Fruit fly (Drosophila melanogaster) whole organism, embryonic: Measurements from ENCODE around the gene swa.

Experiments
- CG11398 ChIP-seq: fragments of 200-800 bp; sonication (Bioruptor generic); optimal IDR thresholded peaks from 2 replicates; lab custom pipeline; 2016; ENCODE audit warnings: missing biosample characterization, missing genetic modification characterization
- CG11723 ChIP-seq: fragments of 200-800 bp; sonication (Bioruptor generic); optimal IDR thresholded peaks from 2 replicates; lab custom pipeline; 2017; ENCODE audit warnings: missing biosample characterization, mild to moderate bottlenecking, missing genetic modification characterization
- CG12104 ChIP-seq: fragments of 200-800 bp; sonication (Bioruptor generic); optimal IDR thresholded peaks from 3 replicates; lab custom pipeline; 2016; ENCODE audit warnings: missing biosample characterization, missing genetic modification characterization
- CG13287 ChIP-seq: fragments of 200-800 bp; sonication (Bioruptor generic); IDR thresholded peaks from 2 replicates; pipeline ENCODE4 v1.3.6; 2022; ENCODE audit warnings: missing biosample characterization, missing genetic modification characterization; ENCODE audit not compliant: partially characterized antibody
- CG13775 ChIP-seq: fragments of 200-800 bp; sonication (Bioruptor generic); optimal IDR thresholded peaks from 3 replicates; lab custom pipeline; 2017; ENCODE audit warnings: missing biosample characterization, mild to moderate bottlenecking, missing genetic modification characterization
- CG1529 ChIP-seq: fragments of 200-800 bp; sonication (Bioruptor generic); optimal IDR thresholded peaks from 3 replicates; lab custom pipeline; 2018; ENCODE audit warnings: missing biosample characterization, missing genetic modification characterization
- CG15514 ChIP-seq: fragments of 200-800 bp; sonication (Bioruptor generic); optimal IDR thresholded peaks from 3 replicates; lab custom pipeline; 2017; ENCODE audit warnings: missing biosample characterization, missing genetic modification characterization, mild to moderate bottlenecking, moderate library complexity, missing genetic modification reagents
- CG15601 ChIP-seq: fragments of 200-800 bp; sonication (Bioruptor generic); optimal IDR thresholded peaks from 3 replicates; lab custom pipeline; 2019; ENCODE audit warnings: missing biosample characterization, mild to moderate bottlenecking, missing genetic modification characterization, moderate library complexity
- CG15696 ChIP-seq: fragments of 200-800 bp; sonication (Bioruptor generic); optimal IDR thresholded peaks from 2 replicates; lab custom pipeline; 2019; ENCODE audit warnings: missing biosample characterization, mild to moderate bottlenecking, missing genetic modification characterization, moderate library complexity
- CG1832 ChIP-seq: fragments of 200-800 bp; sonication (Bioruptor generic); optimal IDR thresholded peaks from 2 replicates; lab custom pipeline; 2017; ENCODE audit warnings: missing biosample characterization, mild to moderate bottlenecking, missing genetic modification characterization, inconsistent platforms
- CG18599 ChIP-seq: fragments of 200-800 bp; sonication (Bioruptor generic); optimal IDR thresholded peaks from 3 replicates; lab custom pipeline; 2017; ENCODE audit warnings: missing biosample characterization, missing genetic modification characterization, mild to moderate bottlenecking, moderate library complexity, missing genetic modification reagents
- CG2116 ChIP-seq: fragments of 200-800 bp; sonication (Bioruptor generic); optimal IDR thresholded peaks from 3 replicates; lab custom pipeline; 2018; ENCODE audit warnings: missing biosample characterization, mild to moderate bottlenecking, missing genetic modification characterization
- CG3281 ChIP-seq: fragments of 200-800 bp; sonication (Bioruptor generic); optimal IDR thresholded peaks from 3 replicates; lab custom pipeline; 2017; ENCODE audit warnings: missing biosample characterization, mild to moderate bottlenecking, missing genetic modification characterization
- CG4424 ChIP-seq: fragments of 200-800 bp; sonication (Bioruptor generic); optimal IDR thresholded peaks from 3 replicates; lab custom pipeline; 2016; ENCODE audit warnings: missing biosample characterization, missing genetic modification characterization
- CG4617 ChIP-seq: fragments of 200-800 bp; sonication (Bioruptor generic); optimal IDR thresholded peaks from 3 replicates; lab custom pipeline; 2016; ENCODE audit warnings: missing biosample characterization, missing genetic modification characterization, borderline replicate concordance
- CG4707 ChIP-seq: fragments of 200-800 bp; sonication (Bioruptor generic); optimal IDR thresholded peaks from 2 replicates; lab custom pipeline; 2018; ENCODE audit warnings: missing biosample characterization, mild to moderate bottlenecking, missing genetic modification characterization, moderate library complexity
- CG4854 ChIP-seq: fragments of 200-800 bp; sonication (Bioruptor generic); optimal IDR thresholded peaks from 2 replicates; lab custom pipeline; 2016; ENCODE audit warnings: missing biosample characterization, missing genetic modification characterization, inconsistent platforms
- CG6175 ChIP-seq: fragments of 200-800 bp; sonication (Bioruptor generic); IDR thresholded peaks from 3 replicates; pipeline ENCODE4 v1.3.6; 2022; ENCODE audit warnings: missing biosample characterization, missing genetic modification characterization
- CG6813 ChIP-seq: fragments of 200-800 bp; sonication (Bioruptor generic); optimal IDR thresholded peaks from 2 replicates; lab custom pipeline; 2017; ENCODE audit warnings: missing biosample characterization, missing genetic modification characterization, mild to moderate bottlenecking, moderate library complexity, missing genetic modification reagents
- CG7271 ChIP-seq: fragments of 200-800 bp; sonication (Bioruptor generic); optimal IDR thresholded peaks from 2 replicates; lab custom pipeline; 2018; ENCODE audit warnings: missing biosample characterization, mild to moderate bottlenecking, missing genetic modification characterization, moderate library complexity
- CoRest ChIP-seq: fragments of 200-800 bp; sonication (Bioruptor generic); optimal IDR thresholded peaks from 3 replicates; lab custom pipeline; 2018; ENCODE audit warnings: missing biosample characterization, mild to moderate bottlenecking, missing genetic modification characterization, moderate library complexity
- Deaf1 ChIP-seq: fragments of 200-800 bp; optimal IDR thresholded peaks from 3 replicates; lab custom pipeline; 2019; ENCODE audit warnings: missing biosample characterization, mild to moderate bottlenecking, missing genetic modification characterization, moderate library complexity
- Fer1 ChIP-seq: fragments of 200-800 bp; sonication (Bioruptor generic); optimal IDR thresholded peaks from 2 replicates; lab custom pipeline; 2017; ENCODE audit warnings: missing biosample characterization, mild to moderate bottlenecking, missing genetic modification characterization
- Fer2 ChIP-seq: fragments of 200-800 bp; sonication (Bioruptor generic); optimal IDR thresholded peaks from 2 replicates; lab custom pipeline; 2018; ENCODE audit warnings: missing biosample characterization, mild to moderate bottlenecking, missing genetic modification characterization, moderate library complexity
- Hey ChIP-seq: fragments of 200-800 bp; sonication (Bioruptor generic); optimal IDR thresholded peaks from 3 replicates; lab custom pipeline; 2018; ENCODE audit warnings: missing biosample characterization, mild to moderate bottlenecking, missing genetic modification characterization
- Med ChIP-seq: fragments of 200-800 bp; sonication (Bioruptor generic); peaks from one replicate; lab custom pipeline; 2016; ENCODE audit warnings: missing biosample characterization, missing genetic modification characterization, mild to moderate bottlenecking, inconsistent platforms, moderate library complexity
- NC2β ChIP-seq: fragments of 200-800 bp; sonication (Bioruptor generic); optimal IDR thresholded peaks from 2 replicates; lab custom pipeline; 2016; ENCODE audit warnings: missing biosample characterization, missing genetic modification characterization
- Oaz ChIP-seq: fragments of 200-800 bp; sonication (Bioruptor generic); IDR thresholded peaks from 2 replicates; pipeline ENCODE4 v1.3.6; 2022; ENCODE audit warnings: missing biosample characterization, missing genetic modification characterization
- Optix ChIP-seq: fragments of 200-800 bp; sonication (Bioruptor generic); IDR thresholded peaks from 3 replicates; pipeline ENCODE4 v1.3.6; 2022; ENCODE audit warnings: missing biosample characterization, missing genetic modification characterization
- Six4 ChIP-seq: fragments of 200-800 bp; sonication (Bioruptor generic); optimal IDR thresholded peaks from 2 replicates; lab custom pipeline; 2016; ENCODE audit warnings: missing biosample characterization, missing genetic modification characterization
- Trl ChIP-seq, 3 experiments: fragments of >200 bp in 2 of 3; fragments of 200-800 bp in 1 of 3; sonication (Bioruptor generic) in 1 of 3; optimal IDR thresholded peaks; 2 replicates in 1 of 3; 3 replicates in 2 of 3; lab custom pipeline; 2016 to 2017; ENCODE audit warnings: missing biosample characterization in 1 of 3, missing genetic modification characterization in 1 of 3
- ara ChIP-seq: fragments of 200-800 bp; sonication (Bioruptor generic); IDR thresholded peaks from 2 replicates; pipeline ENCODE4 v1.3.6; 2022; ENCODE audit warnings: missing biosample characterization, missing genetic modification characterization
- chn ChIP-seq: fragments of 200-800 bp; sonication (Bioruptor generic); optimal IDR thresholded peaks from 2 replicates; lab custom pipeline; 2016; ENCODE audit warnings: missing biosample characterization, missing genetic modification characterization
- croc ChIP-seq: fragments of 200-800 bp; sonication (Bioruptor generic); conservative IDR thresholded peaks from 3 replicates; pipeline ENCODE4 v1.3.6; 2022; ENCODE audit warnings: missing biosample characterization, missing genetic modification characterization
- danr ChIP-seq: fragments of 200-800 bp; sonication (Bioruptor generic); IDR thresholded peaks from 2 replicates; pipeline ENCODE4 v1.3.6; 2022; ENCODE audit warnings: missing biosample characterization, missing genetic modification characterization
- dpn ChIP-seq, 2 experiments: fragments of 200-800 bp; sonication (Bioruptor generic); optimal IDR thresholded peaks; 3 replicates each; lab custom pipeline; 2016; ENCODE audit warnings: missing biosample characterization in 2 of 2, missing genetic modification characterization in 2 of 2
- exex ChIP-seq: fragments of 200-800 bp; sonication (Bioruptor generic); optimal IDR thresholded peaks from 4 replicates; lab custom pipeline; 2018; ENCODE audit warnings: missing biosample characterization, mild to moderate bottlenecking, missing genetic modification characterization, moderate library complexity
- fd64A ChIP-seq: fragments of 200-800 bp; sonication (Bioruptor generic); optimal IDR thresholded peaks from 3 replicates; lab custom pipeline; 2018; ENCODE audit warnings: missing biosample characterization, mild to moderate bottlenecking, missing genetic modification characterization
- her ChIP-seq: fragments of 200-800 bp; sonication (Bioruptor generic); optimal IDR thresholded peaks from 2 replicates; lab custom pipeline; 2016; ENCODE audit warnings: missing biosample characterization, missing genetic modification characterization
- hth ChIP-seq: fragments of >200 bp; optimal IDR thresholded peaks from 2 replicates; lab custom pipeline; 2017; ENCODE audit warnings: inconsistent platforms
- lov ChIP-seq, 2 experiments: fragments of 200-800 bp in 1 of 2; fragments of >200 bp in 1 of 2; sonication (Bioruptor generic) in 1 of 2; IDR thresholded peaks in 1 of 2; optimal IDR thresholded peaks in 1 of 2; 2 replicates in 1 of 2; 3 replicates in 1 of 2; pipeline versions ENCODE4 v1.3.6 to Lab custom; 2017 to 2022; ENCODE audit warnings: missing biosample characterization in 1 of 2, missing genetic modification characterization in 1 of 2
- luna ChIP-seq: fragments of 200-800 bp; sonication (Bioruptor generic); optimal IDR thresholded peaks from 2 replicates; lab custom pipeline; 2016; ENCODE audit warnings: missing biosample characterization, missing genetic modification characterization
- maf-S ChIP-seq: fragments of 200-800 bp; sonication (Bioruptor generic); optimal IDR thresholded peaks from 2 replicates; lab custom pipeline; 2016; ENCODE audit warnings: missing biosample characterization, missing genetic modification characterization
- mam ChIP-seq: fragments of 200-800 bp; sonication (Bioruptor generic); optimal IDR thresholded peaks from 3 replicates; lab custom pipeline; 2016; ENCODE audit warnings: missing biosample characterization, missing genetic modification characterization
- nerfin-2 ChIP-seq: fragments of 200-800 bp; sonication (Bioruptor generic); IDR thresholded peaks from 2 replicates; pipeline ENCODE4 v1.3.6; 2022; ENCODE audit warnings: missing biosample characterization, missing genetic modification characterization; ENCODE audit not compliant: partially characterized antibody
- seq ChIP-seq: fragments of 200-800 bp; sonication (Bioruptor generic); IDR thresholded peaks from 2 replicates; pipeline ENCODE4 v1.3.6; 2022; ENCODE audit warnings: missing biosample characterization, missing genetic modification characterization
- sisA ChIP-seq: fragments of 200-800 bp; sonication (Bioruptor generic); IDR thresholded peaks from 2 replicates; pipeline ENCODE4 v1.3.6; 2022; ENCODE audit warnings: missing biosample characterization, missing genetic modification characterization
- tup ChIP-seq: fragments of 200-800 bp; sonication (Bioruptor generic); optimal IDR thresholded peaks from 2 replicates; lab custom pipeline; 2016; ENCODE audit warnings: missing biosample characterization, mild to moderate bottlenecking, missing genetic modification characterization, moderate library complexity

The swa gene

dm6 chrX:6351917-6352768 lies 13.4 kb downstream of the swa start (continued):
- TF ChIP-seq fd64A (GFP tag; lab: Kevin White, UChicago): no peak
- TF ChIP-seq CG6813: no peak
- TF ChIP-seq Fer2: peak; percentile 6
- no peak for TF ChIP-seq luna (GFP tag; lab: Kevin White, UChicago)
- peak; percentile 4 for TF ChIP-seq Fer1 (GFP tag; lab: Kevin White, UChicago)
- TF ChIP-seq tup (GFP tag; lab: Kevin White, UChicago): no peak
- no peak for TF ChIP-seq danr (GFP tag; lab: Robert Waterston, UW)
- TF ChIP-seq Hey (tag; lab: Kevin White, UChicago): no peak
- TF ChIP-seq CG6175 (GFP tag; lab: Robert Waterston, UW): 0 out of 3 replicates have a peak, but pooled peaks have one; percentile 21
- peak; percentile 17 for TF ChIP-seq CG15601 (tag; lab: Kevin White, UChicago)
- TF ChIP-seq CG11398 (GFP tag; lab: Kevin White, UChicago): no peak
- TF ChIP-seq lov (optimal IDR thresholded peaks at IDR 0.05; lab: Kevin White, UChicago): no peak
- TF ChIP-seq lov (GFP tag; IDR thresholded peaks at IDR 0.05; lab: Robert Waterston, UW): no peak
- TF ChIP-seq exex: no peak
- TF ChIP-seq Optix (GFP tag; lab: Robert Waterston, UW): peak; percentile 36; the same call in 1 of the 3 replicates
- TF ChIP-seq CG13775 (GFP tag; lab: Kevin White, UChicago): peak; percentile 24
- no peak for TF ChIP-seq hth (lab: Kevin White, UChicago)
- no peak for TF ChIP-seq Deaf1 (tag; lab: Kevin White, UChicago)
- TF ChIP-seq CG4424: no peak
- peak; percentile 26 for TF ChIP-seq CoRest (tag; lab: Kevin White, UChicago)
- no peak for TF ChIP-seq CG12104
- TF ChIP-seq ara (GFP tag; lab: Robert Waterston, UW): no peak
- peak; percentile 66 for TF ChIP-seq CG15514
- no peak for TF ChIP-seq Trl (optimal IDR thresholded peaks at IDR 0.05; lab: Kevin White, UChicago)
- no peak for TF ChIP-seq Trl (GFP tag; optimal IDR thresholded peaks at IDR 0.05; lab: Kevin White, UChicago)
- peak; percentile 30 for TF ChIP-seq CG3281 (GFP tag; lab: Kevin White, UChicago)
- TF ChIP-seq Med (GFP tag; lab: Kevin White, UChicago): peak; percentile 88
- no peak for TF ChIP-seq CG1832 (GFP tag; lab: Kevin White, UChicago)
- no peak for TF ChIP-seq CG4707 (GFP tag; lab: Kevin White, UChicago)
- TF ChIP-seq sisA (GFP tag; lab: Robert Waterston, UW): no peak
- TF ChIP-seq CG4617 (GFP tag; lab: Kevin White, UChicago): peak; percentile 9
- peak; percentile 5 for TF ChIP-seq mam (GFP tag; lab: Kevin White, UChicago)
- no peak for TF ChIP-seq CG7271
- TF ChIP-seq maf-S (GFP tag; lab: Kevin White, UChicago): no peak
- no peak for TF ChIP-seq CG15696 (tag; lab: Kevin White, UChicago)
- no peak for TF ChIP-seq CG1529 (GFP tag; lab: Kevin White, UChicago)
- peak; percentile 2 for TF ChIP-seq CG11723
- TF ChIP-seq chn: peak; percentile 21
- TF ChIP-seq seq (GFP tag; lab: Robert Waterston, UW): no peak
- peak; percentile 58 for TF ChIP-seq CG2116 (GFP tag; lab: Kevin White, UChicago)
- TF ChIP-seq CG13287 (GFP tag; lab: Robert Waterston, UW): peak; percentile 27; the same call in 1 of the 2 replicates
- no peak for TF ChIP-seq Six4 (GFP tag; lab: Kevin White, UChicago)
- no peak for TF ChIP-seq Oaz
- peak; percentile 39 for TF ChIP-seq her (GFP tag; lab: Kevin White, UChicago)
- TF ChIP-seq CG4854 (GFP tag; lab: Kevin White, UChicago): no peak
- TF ChIP-seq CG18599 (GFP tag; lab: Kevin White, UChicago): peak; percentile 56
- no peak for TF ChIP-seq croc (GFP tag; lab: Robert Waterston, UW)
- peak; percentile 25 for TF ChIP-seq NC2β (GFP tag; lab: Kevin White, UChicago)
- TF ChIP-seq nerfin-2 (GFP tag; lab: Robert Waterston, UW): 0 out of 2 replicates have a peak, but pooled peaks have one; percentile 30
- no peak for TF ChIP-seq dpn (GFP tag; optimal IDR thresholded peaks at IDR 0.05; lab: Kevin White, UChicago)
